Worm (Caenorhabditis elegans) whole organism, mixed stage, embryonic: ENCODE measurements around the gene plpp-1.1.

ENCODE experiments used
- M03D4.4 ChIP-seq: sonication (generic microtip); optimal IDR thresholded peaks from 2 replicates; lab custom pipeline; 2017; ENCODE audit warnings: mild to moderate bottlenecking, missing genetic modification characterization, missing compliant biosample characterization
- bed-3 ChIP-seq: fragments of 200-800 bp; sonication (Bioruptor generic); optimal IDR thresholded peaks from 3 replicates; lab custom pipeline; 2018; ENCODE audit warnings: mild to moderate bottlenecking, missing genetic modification characterization, moderate library complexity, missing compliant biosample characterization
- blmp-1 ChIP-seq: fragments of 150-350 bp; optimal IDR thresholded peaks from 2 replicates; lab custom pipeline; 2014; ENCODE audit warnings: missing biosample characterization, missing genetic modification characterization
- ceh-39 ChIP-seq: fragments of 150-350 bp; optimal IDR thresholded peaks from 2 replicates; lab custom pipeline; 2014; ENCODE audit warnings: missing biosample characterization, missing genetic modification characterization
- ceh-43 ChIP-seq: fragments of 200-800 bp; sonication (Bioruptor generic); optimal IDR thresholded peaks from 2 replicates; lab custom pipeline; 2018; ENCODE audit warnings: mild to moderate bottlenecking, missing genetic modification characterization, moderate library complexity, missing compliant biosample characterization
- ces-1 ChIP-seq: fragments of 150-350 bp; optimal IDR thresholded peaks from 2 replicates; lab custom pipeline; 2014; ENCODE audit warnings: missing biosample characterization, missing genetic modification reagents, missing genetic modification characterization
- cnd-1 ChIP-seq: fragments of 200-800 bp; sonication (Bioruptor generic); optimal IDR thresholded peaks from 2 replicates; lab custom pipeline; 2018; ENCODE audit warnings: mild to moderate bottlenecking, missing genetic modification characterization, missing compliant biosample characterization
- drap-1 ChIP-seq: fragments of 200-800 bp; sonication (Bioruptor generic); optimal IDR thresholded peaks from 3 replicates; lab custom pipeline; 2018; ENCODE audit warnings: mild to moderate bottlenecking, missing genetic modification characterization, missing compliant biosample characterization
- elt-1 ChIP-seq: sonication (generic microtip); optimal IDR thresholded peaks from 2 replicates; lab custom pipeline; 2017; ENCODE audit warnings: missing genetic modification characterization, mild to moderate bottlenecking, missing compliant biosample characterization, antibody characterized with exemption, moderate library complexity, borderline replicate concordance; ENCODE audit not compliant: insufficient read depth
- elt-3 ChIP-seq: fragments of 150-350 bp; optimal IDR thresholded peaks from 2 replicates; lab custom pipeline; 2014; ENCODE audit warnings: missing biosample characterization, missing genetic modification characterization
- flh-1 ChIP-seq: fragments of 200-800 bp; sonication (Bioruptor generic); optimal IDR thresholded peaks from 2 replicates; lab custom pipeline; 2018; ENCODE audit warnings: mild to moderate bottlenecking, missing genetic modification characterization, moderate library complexity, missing compliant biosample characterization
- ham-2 ChIP-seq: fragments of 200-800 bp; sonication (Bioruptor generic); optimal IDR thresholded peaks from 2 replicates; lab custom pipeline; 2018; ENCODE audit warnings: mild to moderate bottlenecking, missing genetic modification characterization, missing compliant biosample characterization
- hlh-1 ChIP-seq: fragments of 150-350 bp; optimal IDR thresholded peaks from 2 replicates; lab custom pipeline; 2014; ENCODE audit warnings: missing biosample characterization, missing genetic modification reagents, missing genetic modification characterization
- lin-13 ChIP-seq: fragments of 150-350 bp; optimal IDR thresholded peaks from 2 replicates; lab custom pipeline; 2014; ENCODE audit warnings: missing biosample characterization, missing genetic modification characterization
- lin-32 ChIP-seq: fragments of 200-800 bp; sonication (Bioruptor generic); optimal IDR thresholded peaks from 2 replicates; lab custom pipeline; 2018; ENCODE audit warnings: mild to moderate bottlenecking, missing genetic modification characterization, missing compliant biosample characterization
- lsy-2 ChIP-seq: fragments of 150-350 bp; optimal IDR thresholded peaks from 2 replicates; lab custom pipeline; 2014; ENCODE audit warnings: missing biosample characterization, missing genetic modification characterization
- mab-5 ChIP-seq: fragments of 150-350 bp; optimal IDR thresholded peaks from 2 replicates; lab custom pipeline; 2014; ENCODE audit warnings: missing biosample characterization, missing genetic modification characterization
- mep-1 ChIP-seq: fragments of 150-350 bp; optimal IDR thresholded peaks from 2 replicates; lab custom pipeline; 2017; ENCODE audit warnings: missing biosample characterization, missing genetic modification reagents, missing genetic modification characterization, inconsistent platforms
- mls-2 ChIP-seq: sonication (generic microtip); optimal IDR thresholded peaks from 2 replicates; lab custom pipeline; 2016; ENCODE audit warnings: mild to moderate bottlenecking, missing genetic modification characterization, moderate library complexity, missing compliant biosample characterization
- nhr-12 ChIP-seq: fragments of 150-350 bp; optimal IDR thresholded peaks from 2 replicates; lab custom pipeline; 2014; ENCODE audit warnings: missing biosample characterization, missing genetic modification characterization
- nhr-2 ChIP-seq: fragments of 150-350 bp; optimal IDR thresholded peaks from 2 replicates; lab custom pipeline; 2014; ENCODE audit warnings: missing biosample characterization, missing genetic modification characterization
- nhr-237 ChIP-seq: fragments of 150-350 bp; optimal IDR thresholded peaks from 2 replicates; lab custom pipeline; 2014; ENCODE audit warnings: missing biosample characterization, missing genetic modification characterization
- nhr-28 ChIP-seq: fragments of 150-350 bp; optimal IDR thresholded peaks from 2 replicates; lab custom pipeline; 2014; ENCODE audit warnings: missing biosample characterization, missing genetic modification characterization
- pha-4 ChIP-seq: fragments of 150-350 bp; optimal IDR thresholded peaks from 2 replicates; lab custom pipeline; 2018; ENCODE audit warnings: missing biosample characterization, missing genetic modification reagents, missing genetic modification characterization
- sem-2 ChIP-seq: fragments of 200-800 bp; sonication (Bioruptor generic); optimal IDR thresholded peaks from 2 replicates; lab custom pipeline; 2018; ENCODE audit warnings: mild to moderate bottlenecking, missing genetic modification characterization, missing compliant biosample characterization
- snpc-4 ChIP-seq: fragments of 150-350 bp; optimal IDR thresholded peaks from 2 replicates; lab custom pipeline; 2014; ENCODE audit warnings: missing biosample characterization, missing genetic modification characterization
- sptf-1 ChIP-seq: sonication (generic microtip); optimal IDR thresholded peaks from 2 replicates; lab custom pipeline; 2017; ENCODE audit warnings: mild to moderate bottlenecking, missing genetic modification characterization, moderate library complexity, missing compliant biosample characterization
- tbx-8 ChIP-seq: fragments of 200-800 bp; sonication (Bioruptor generic); optimal IDR thresholded peaks from 2 replicates; lab custom pipeline; 2018; ENCODE audit warnings: mild to moderate bottlenecking, missing genetic modification characterization, moderate library complexity, missing compliant biosample characterization
- unc-120 ChIP-seq: sonication (generic microtip); optimal IDR thresholded peaks from 2 replicates; lab custom pipeline; 2017; ENCODE audit warnings: missing genetic modification characterization, missing compliant biosample characterization; ENCODE audit not compliant: poor library complexity, severe bottlenecking
- unc-39 ChIP-seq: fragments of 150-350 bp; optimal IDR thresholded peaks from 2 replicates; lab custom pipeline; 2014; ENCODE audit warnings: missing biosample characterization, missing genetic modification characterization
- unc-62 ChIP-seq: fragments of 150-350 bp; optimal IDR thresholded peaks from 2 replicates; lab custom pipeline; 2014; ENCODE audit warnings: missing biosample characterization, missing genetic modification reagents, missing genetic modification characterization
- ztf-11 ChIP-seq: fragments of 150-350 bp; optimal IDR thresholded peaks from 2 replicates; lab custom pipeline; 2014; ENCODE audit warnings: missing biosample characterization, missing genetic modification characterization

The plpp-1.1 gene

DNA sequence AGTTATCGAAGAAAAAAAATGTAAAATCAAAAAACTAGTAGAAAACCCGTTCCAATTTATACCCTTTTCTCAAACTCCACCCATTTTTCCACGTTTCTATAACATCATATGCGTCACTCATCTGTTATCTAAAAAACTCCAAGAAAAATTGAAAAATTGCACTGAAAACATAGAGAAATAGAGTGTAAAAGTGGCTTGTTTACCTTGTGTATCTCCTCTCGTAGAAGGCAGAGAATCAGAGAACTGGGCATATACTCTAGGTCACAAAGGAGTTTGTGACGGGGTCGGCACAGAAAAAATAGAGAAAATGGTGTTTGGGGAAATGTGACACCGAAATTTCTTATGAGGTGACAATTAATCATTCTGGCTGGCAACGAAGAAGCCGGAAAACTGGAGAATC is 16.5 kb downstream of the plpp-1.1 start:
- no peak for TF ChIP-seq sptf-1
- TF ChIP-seq bed-3, result no peak
- TF ChIP-seq ham-2 (GFP tag; lab: Kevin White, UChicago), result no peak
- no peak for TF ChIP-seq flh-1
- TF ChIP-seq ceh-43 (GFP tag; lab: Kevin White, UChicago), result no peak
- TF ChIP-seq ceh-39, result no peak

DNA sequence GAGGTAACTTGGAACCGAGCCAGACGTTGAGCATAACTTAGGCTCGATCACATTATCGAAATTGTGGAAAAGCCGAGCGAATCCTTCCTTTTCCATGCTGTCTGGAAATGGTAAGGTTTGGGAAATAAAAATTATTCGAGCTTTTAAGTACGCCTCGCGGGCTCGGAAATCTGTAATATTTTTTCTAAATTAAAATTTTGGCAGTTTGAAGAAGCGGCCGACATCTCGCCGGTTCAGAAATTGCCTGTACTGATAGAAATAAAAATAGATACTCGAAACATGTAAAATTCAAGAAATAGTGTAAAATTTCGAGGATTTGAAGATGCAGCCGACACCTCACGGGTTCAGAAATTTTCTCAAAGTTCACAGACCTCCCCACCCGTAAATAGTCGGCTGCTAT is 17.1 kb downstream of the plpp-1.1 start, which contains the start of gene bcmo-2:
Gene bcmo-2, minus strand, starts transcription at position 101 of the 400 bp plus-strand sequence.
- TF ChIP-seq nhr-28 (no peak), ztf-11 (tag; lab: Kevin White, UChicago) (no peak), unc-39 (no peak), snpc-4 (tag; lab: Kevin White, UChicago) (no peak), flh-1 (no peak), sem-2 (GFP tag; lab: Kevin White, UChicago) (no peak), mab-5 (tag; lab: Kevin White, UChicago) (no peak), blmp-1 (no peak), bed-3 (no peak), lsy-2 (tag; lab: Kevin White, UChicago) (no peak), ces-1 (GFP tag; lab: Kevin White, UChicago) (no peak), elt-1 (tag; lab: Kevin White, UChicago) (no peak), mep-1 (tag; lab: Kevin White, UChicago) (no peak), lin-13 (tag; lab: Kevin White, UChicago) (no peak), tbx-8 (GFP tag; lab: Kevin White, UChicago) (no peak), sptf-1 (no peak), ceh-39 (no peak), ceh-43 (GFP tag; lab: Kevin White, UChicago) (no peak), drap-1 (GFP tag; lab: Kevin White, UChicago) (no peak)

DNA sequence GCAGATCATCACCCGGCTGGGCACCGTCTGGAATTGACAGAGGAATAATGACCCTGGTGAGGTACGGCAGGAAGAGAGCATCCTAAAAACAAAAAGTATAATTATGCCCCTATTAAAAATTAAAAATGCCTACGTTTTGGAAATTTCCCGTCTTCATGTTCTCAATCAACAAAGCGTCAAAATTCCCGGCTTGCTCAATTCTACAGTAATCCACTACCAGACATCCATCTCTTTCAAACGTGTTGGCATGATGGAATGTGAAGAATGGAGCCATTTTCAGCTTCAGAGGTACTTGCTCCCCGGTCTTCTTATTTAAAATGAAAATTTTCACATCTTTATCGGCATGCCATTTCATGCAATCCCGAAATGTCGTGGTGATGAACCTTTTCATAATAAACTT is 18.5 kb downstream of the plpp-1.1 start:
- TF ChIP-seq mep-1 (tag; lab: Kevin White, UChicago), result no peak
- TF ChIP-seq nhr-12, result no peak
- no peak for TF ChIP-seq drap-1 (GFP tag; lab: Kevin White, UChicago)
- no peak for TF ChIP-seq lin-32
- no peak for TF ChIP-seq cnd-1 (tag; lab: Kevin White, UChicago)
- TF ChIP-seq pha-4 (tag; lab: Kevin White, UChicago), result no peak
- no peak for TF ChIP-seq unc-62 (GFP tag; lab: Kevin White, UChicago)
- no peak for TF ChIP-seq M03D4.4 (tag; lab: Kevin White, UChicago)
- TF ChIP-seq elt-1 (tag; lab: Kevin White, UChicago), result no peak
- TF ChIP-seq mls-2 (tag; lab: Kevin White, UChicago), result no peak
- TF ChIP-seq unc-120 (tag; lab: Kevin White, UChicago), result no peak
- TF ChIP-seq nhr-2 (tag; lab: Kevin White, UChicago), result no peak
- TF ChIP-seq sptf-1, result no peak
- no peak for TF ChIP-seq mab-5 (tag; lab: Kevin White, UChicago)

DNA sequence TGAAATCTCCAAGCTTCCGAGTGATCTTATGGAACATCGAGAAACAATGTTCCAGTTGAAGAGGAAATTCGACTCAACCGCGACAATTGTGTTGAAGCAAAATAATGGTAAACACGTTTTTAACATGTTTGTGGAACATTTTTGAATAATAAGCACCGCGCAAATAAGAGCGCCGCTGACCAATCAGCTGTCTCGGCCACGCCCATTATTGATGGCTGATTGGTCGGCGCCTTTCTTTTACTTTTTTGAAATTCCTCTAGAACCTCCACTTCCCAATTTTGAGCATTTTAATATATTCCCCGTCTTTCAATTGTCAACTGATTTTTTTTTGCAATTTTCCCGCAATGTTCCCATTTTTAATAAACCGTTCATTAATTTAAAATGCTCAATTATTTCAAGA is 19.7 kb downstream of the plpp-1.1 start:
- TF ChIP-seq drap-1 (GFP tag; lab: Kevin White, UChicago), result no peak
- no peak for TF ChIP-seq ceh-43 (GFP tag; lab: Kevin White, UChicago)
- TF ChIP-seq snpc-4 (tag; lab: Kevin White, UChicago), result no peak
- no peak for TF ChIP-seq blmp-1
- no peak for TF ChIP-seq ztf-11 (tag; lab: Kevin White, UChicago)
- TF ChIP-seq hlh-1 (tag; lab: Kevin White, UChicago), result no peak
- TF ChIP-seq nhr-2 (tag; lab: Kevin White, UChicago), result no peak
- TF ChIP-seq nhr-237 (tag; lab: Kevin White, UChicago), result no peak
- TF ChIP-seq bed-3, result no peak
- TF ChIP-seq mep-1 (tag; lab: Kevin White, UChicago), result no peak
- no peak for TF ChIP-seq unc-39
- TF ChIP-seq M03D4.4 (tag; lab: Kevin White, UChicago), result no peak
- no peak for TF ChIP-seq lin-13 (tag; lab: Kevin White, UChicago)
- no peak for TF ChIP-seq elt-3 (tag; lab: Kevin White, UChicago)
- TF ChIP-seq, all 35 proteins: peak for 0
